Worm (Caenorhabditis elegans): Measurements from ENCODE around the gene nex-3.

nex-3 gene

DNA sequence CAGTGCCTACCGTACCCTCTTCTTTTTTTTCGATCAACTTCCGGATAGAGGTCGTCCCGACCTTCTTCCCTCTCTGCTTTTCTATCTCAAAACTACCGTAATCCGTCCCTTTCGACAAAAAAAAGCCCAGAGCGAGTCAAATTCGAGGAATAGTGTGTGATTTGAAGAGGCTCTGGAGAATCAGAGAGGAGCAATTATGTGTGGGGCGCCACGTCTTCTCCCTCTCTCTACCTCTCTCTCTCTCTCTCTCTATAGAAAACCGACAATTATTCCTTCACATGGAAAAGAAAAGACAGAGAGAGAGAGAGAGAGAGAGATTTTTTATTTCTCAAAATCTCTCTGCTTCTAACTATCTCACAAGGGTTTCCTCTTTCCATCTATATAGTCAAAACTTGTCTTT, 14.7 kb downstream of the nex-3 start:
- TF ChIP-seq ceh-8 (GFP tag; optimal IDR thresholded peaks at IDR 0.05) (no peak), nhr-19 (GFP tag; conservative IDR thresholded peaks at IDR 0.05) (peak; percentile 23; the same call in 1 of the 2 replicates), lin-35 (GFP tag; optimal IDR thresholded peaks at IDR 0.05) (no peak), snpc-4 (tag; optimal IDR thresholded peaks at IDR 0.05) (no peak), nhr-20 (tag; optimal IDR thresholded peaks at IDR 0.05) (peak; percentile 6), C16A3.4 (tag; optimal IDR thresholded peaks at IDR 0.05) (no peak), sptf-1 (tag; optimal IDR thresholded peaks at IDR 0.05) (no peak), nhr-71 (tag; optimal IDR thresholded peaks at IDR 0.05) (peak; percentile 64), Y116A8C.19 (tag; optimal IDR thresholded peaks at IDR 0.05; ENCODE audit: borderline replicate concordance) (no peak), ceh-90 (tag; optimal IDR thresholded peaks at IDR 0.05) (no peak), aha-1 (tag; optimal IDR thresholded peaks at IDR 0.05) (no peak), swsn-7 (tag; optimal IDR thresholded peaks at IDR 0.05) (peak; percentile 57), snu-23 (GFP tag; optimal IDR thresholded peaks at IDR 0.05) (peak; percentile 28), tlp-1 (tag; optimal IDR thresholded peaks at IDR 0.05) (no peak), nhr-47 (tag; optimal IDR thresholded peaks at IDR 0.05) (peak; percentile 36), nhr-85 (tag) (peak; percentile 96), elt-2 (tag; optimal IDR thresholded peaks at IDR 0.05) (no peak), nhr-76 (tag; optimal IDR thresholded peaks at IDR 0.05) (no peak), zip-4 (GFP tag; optimal IDR thresholded peaks at IDR 0.05) (no peak), unc-86 (tag; optimal IDR thresholded peaks at IDR 0.05) (peak; percentile 23), nhr-28 (tag; optimal IDR thresholded peaks at IDR 0.05) (no peak), efl-1 (optimal IDR thresholded peaks at IDR 0.05) (peak; percentile 24 to 41), efl-1 (GFP tag; optimal IDR thresholded peaks at IDR 0.05 in 1 of 2) (no peak), unc-62 (GFP tag; optimal IDR thresholded peaks at IDR 0.05) (no peak), lin-13 (GFP tag; optimal IDR thresholded peaks at IDR 0.05) (no peak), pqm-1 (tag; optimal IDR thresholded peaks at IDR 0.05) (no peak), lir-3 (tag; optimal IDR thresholded peaks at IDR 0.05; ENCODE audit: poor library complexity) (no peak), C34B4.2 (tag; optimal IDR thresholded peaks at IDR 0.05) (no peak), blmp-1 (tag; optimal IDR thresholded peaks at IDR 0.05) (peak; percentile 2), unc-30 (tag; optimal IDR thresholded peaks at IDR 0.05) (no peak), nhr-11 (tag; optimal IDR thresholded peaks at IDR 0.05) (no peak), grh-1 (GFP tag; IDR thresholded peaks at IDR 0.05) (peak; percentile 81), mep-1 (tag; optimal IDR thresholded peaks at IDR 0.05) (peak; percentile 53), xbp-1 (tag; optimal IDR thresholded peaks at IDR 0.05) (peak; percentile 40), ceh-82 (tag; optimal IDR thresholded peaks at IDR 0.05) (no peak), unc-130 (tag; optimal IDR thresholded peaks at IDR 0.05) (no peak), mab-9 (GFP tag; IDR thresholded peaks at IDR 0.05) (no peak), fkh-10 (GFP tag; optimal IDR thresholded peaks at IDR 0.05) (no peak), lin-14 (GFP tag; optimal IDR thresholded peaks at IDR 0.05) (peak; percentile 72), pax-3 (tag; optimal IDR thresholded peaks at IDR 0.05) (peak; percentile 2), fkh-8 (tag; optimal IDR thresholded peaks at IDR 0.05) (peak; percentile 44), dsc-1 (tag; optimal IDR thresholded peaks at IDR 0.05) (no peak), nhr-90 (tag; optimal IDR thresholded peaks at IDR 0.05; ENCODE audit: poor library complexity) (no peak), aly-2 (tag; optimal IDR thresholded peaks at IDR 0.05) (no peak), ces-1 (GFP tag; optimal IDR thresholded peaks at IDR 0.05) (no peak), lsy-2 (tag; optimal IDR thresholded peaks at IDR 0.05) (peak; percentile 63 to 85), hlh-17 (GFP tag; optimal IDR thresholded peaks at IDR 0.05; ENCODE audit: borderline replicate concordance) (no peak), skn-1 (tag; optimal IDR thresholded peaks at IDR 0.05) (no peak), tbx-2 (tag; optimal IDR thresholded peaks at IDR 0.05) (peak; percentile 1), egl-13 (tag; optimal IDR thresholded peaks at IDR 0.05) (no peak), ceh-88 (GFP tag; IDR thresholded peaks at IDR 0.05) (no peak), alr-1 (tag; optimal IDR thresholded peaks at IDR 0.05; ENCODE audit: borderline replicate concordance) (no peak), nhr-77 (tag; optimal IDR thresholded peaks at IDR 0.05) (no peak), mdl-1 (tag; optimal IDR thresholded peaks at IDR 0.05) (no peak)

All from whole organism, L1 larva.